Worm (Caenorhabditis elegans) whole organism, early embryonic: ENCODE measurements around the gene ttr-21.

Experiments
- B0310.2 ChIP-seq: sonication (generic microtip); optimal IDR thresholded peaks from 2 replicates; lab custom pipeline; 2016; ENCODE audit warnings: mild to moderate bottlenecking, missing genetic modification characterization, missing compliant biosample characterization
- F13C5.2 ChIP-seq: sonication (generic microtip); optimal IDR thresholded peaks from 2 replicates; lab custom pipeline; 2017; ENCODE audit warnings: mild to moderate bottlenecking, missing genetic modification characterization, inconsistent platforms, missing compliant biosample characterization
- aly-1 ChIP-seq: sonication (generic microtip); optimal IDR thresholded peaks from 2 replicates; lab custom pipeline; 2016; ENCODE audit warnings: missing genetic modification characterization, missing compliant biosample characterization
- ama-1 ChIP-seq: fragments of 150-350 bp; optimal IDR thresholded peaks from 2 replicates; lab custom pipeline; 2014
- ceh-13 ChIP-seq: fragments of 200-800 bp; sonication (Bioruptor generic); optimal IDR thresholded peaks from 2 replicates; lab custom pipeline; 2018; ENCODE audit warnings: mild to moderate bottlenecking, missing genetic modification characterization, missing compliant biosample characterization
- ceh-36 ChIP-seq: sonication (generic microtip); optimal IDR thresholded peaks from 2 replicates; lab custom pipeline; 2016; ENCODE audit warnings: missing genetic modification characterization, inconsistent platforms, missing compliant biosample characterization
- ets-7 ChIP-seq: sonication (generic microtip); optimal IDR thresholded peaks from 2 replicates; lab custom pipeline; 2016; ENCODE audit warnings: missing genotype, missing genetic modification characterization, missing compliant biosample characterization
- flt-1 ChIP-seq: fragments of 200-800 bp; sonication (Bioruptor generic); IDR thresholded peaks from 2 replicates; pipeline ENCODE4 v1.3.6; 2022; ENCODE audit warnings: missing genetic modification characterization, missing compliant biosample characterization
- hmbx-1 ChIP-seq: sonication (generic microtip); optimal IDR thresholded peaks from 2 replicates; lab custom pipeline; 2016; ENCODE audit warnings: mild to moderate bottlenecking, missing genetic modification characterization, missing compliant biosample characterization
- hmg-4 ChIP-seq: fragments of 200-800 bp; sonication (Bioruptor generic); optimal IDR thresholded peaks from 2 replicates; lab custom pipeline; 2018; ENCODE audit warnings: mild to moderate bottlenecking, missing genetic modification characterization, missing compliant biosample characterization
- hnd-1 ChIP-seq: sonication (generic microtip); optimal IDR thresholded peaks from 2 replicates; lab custom pipeline; 2016; ENCODE audit warnings: missing genetic modification characterization, missing compliant biosample characterization
- pes-1 ChIP-seq: fragments of 200-800 bp; sonication (Bioruptor generic); IDR thresholded peaks from 2 replicates; pipeline ENCODE4 v1.3.6; 2022; ENCODE audit warnings: missing genetic modification reagents, missing genetic modification characterization, missing compliant biosample characterization
- scrt-1 ChIP-seq: fragments of 200-800 bp; sonication (Bioruptor generic); IDR thresholded peaks from 2 replicates; pipeline ENCODE4 v1.3.6; 2022; ENCODE audit warnings: missing genetic modification characterization, missing compliant biosample characterization
- sea-1 ChIP-seq: fragments of 200-800 bp; sonication (Bioruptor generic); conservative IDR thresholded peaks from 2 replicates; pipeline ENCODE4 v1.3.6; 2022; ENCODE audit warnings: missing genetic modification characterization, missing compliant biosample characterization
- tbx-11 ChIP-seq: fragments of 200-800 bp; sonication (Bioruptor generic); IDR thresholded peaks from 2 replicates; pipeline ENCODE4 v1.3.6; 2022; ENCODE audit warnings: missing genetic modification characterization, missing compliant biosample characterization
- tbx-37 ChIP-seq: fragments of 200-800 bp; sonication (Bioruptor generic); conservative IDR thresholded peaks from 2 replicates; pipeline ENCODE4 v1.3.6; 2022; ENCODE audit warnings: missing genetic modification reagents, missing genetic modification characterization, missing compliant biosample characterization
- tra-4 ChIP-seq: sonication (generic microtip); optimal IDR thresholded peaks from 2 replicates; lab custom pipeline; 2017; ENCODE audit warnings: missing genetic modification characterization, missing compliant biosample characterization

Gene ttr-21

DNA sequence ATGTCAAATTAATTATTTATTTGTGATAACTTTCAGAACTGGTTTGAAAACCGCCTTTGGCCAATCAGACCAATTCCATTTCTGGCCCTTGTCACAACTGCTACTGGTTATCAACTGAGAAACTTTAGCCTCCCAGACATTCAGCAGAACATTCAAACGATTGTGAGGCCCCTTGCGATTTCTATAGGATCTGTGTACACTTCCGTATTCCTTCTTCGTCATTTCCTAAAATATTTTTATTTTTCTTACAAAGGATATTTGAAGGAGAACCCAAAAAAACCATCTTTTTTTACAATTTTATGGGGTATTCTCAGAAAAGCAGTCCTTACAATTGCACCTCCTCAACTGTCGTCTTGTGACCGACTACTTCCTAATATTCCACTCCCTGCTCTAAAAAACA, 19.1 kb upstream of the ttr-21 start:
- TF ChIP-seq ama-1 (lab: Kevin White, UChicago) (no peak), ceh-13 (GFP tag; lab: Kevin White, UChicago) (no peak), tra-4 (tag; lab: Kevin White, UChicago) (no peak), pes-1 (GFP tag; lab: Robert Waterston, UW) (no peak), hnd-1 (no peak), hmg-4 (no peak), B0310.2 (tag; lab: Kevin White, UChicago) (no peak), hmbx-1 (no peak), scrt-1 (GFP tag; lab: Robert Waterston, UW) (no peak)

DNA sequence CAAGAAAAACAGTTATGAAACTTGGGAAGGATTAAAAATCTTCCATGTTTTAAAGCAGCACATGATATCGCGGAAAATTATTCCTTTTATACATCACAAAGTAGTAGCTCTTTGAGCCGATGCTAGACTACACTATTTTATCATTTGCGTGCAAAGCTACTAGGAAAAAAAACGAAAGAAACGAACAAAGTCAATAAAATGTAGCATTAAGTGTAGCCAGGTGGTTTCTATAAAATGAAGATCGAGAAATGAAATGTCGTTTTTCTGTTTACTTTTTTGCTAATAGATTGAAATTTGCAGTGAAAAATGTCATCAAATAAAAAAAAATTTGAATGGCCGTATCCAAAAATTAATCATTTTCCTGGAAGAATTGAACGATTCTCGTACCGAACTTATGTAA, 18.7 kb upstream of the ttr-21 start, which contains the start of gene cpt-5:
Gene cpt-5, plus strand, starts transcription at position 301 of the 400 bp plus-strand sequence.
- no peak for TF ChIP-seq flt-1 (GFP tag; lab: Robert Waterston, UW)
- TF ChIP-seq B0310.2 (tag; lab: Kevin White, UChicago) = no peak
- TF ChIP-seq tra-4 (tag; lab: Kevin White, UChicago) = no peak
- TF ChIP-seq hmbx-1 = no peak
- no peak for TF ChIP-seq F13C5.2 (tag; lab: Kevin White, UChicago)
- TF ChIP-seq ceh-36 = no peak
- no peak for TF ChIP-seq sea-1 (GFP tag; lab: Robert Waterston, UW)
- no peak for TF ChIP-seq tbx-37
- no peak for TF ChIP-seq ets-7 (tag; lab: Kevin White, UChicago)
- no peak for TF ChIP-seq ama-1 (lab: Kevin White, UChicago)
- no peak for TF ChIP-seq hnd-1
- TF ChIP-seq scrt-1 (GFP tag; lab: Robert Waterston, UW) = no peak
- no peak for TF ChIP-seq aly-1 (tag; lab: Kevin White, UChicago)
- TF ChIP-seq hmg-4 = no peak

DNA sequence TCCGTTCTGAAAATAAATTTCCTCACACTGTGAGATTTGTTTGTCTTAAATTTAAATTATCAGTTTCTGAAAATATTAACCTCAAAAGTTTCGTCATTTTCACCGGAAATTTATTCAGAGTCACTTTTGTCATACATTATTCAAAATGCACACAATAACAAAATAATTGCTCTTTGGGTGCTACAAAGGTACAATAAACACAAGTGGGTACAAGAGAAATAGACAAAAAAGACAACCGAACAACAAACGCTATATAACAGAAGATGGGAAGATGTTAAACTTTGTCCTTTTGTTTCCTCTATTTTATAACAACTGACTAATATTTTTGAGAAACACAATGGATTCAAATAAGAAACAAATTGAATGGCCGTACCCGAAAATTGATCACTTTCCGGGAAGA, 15.3 kb upstream of the ttr-21 start:
- TF ChIP-seq flt-1 (GFP tag; lab: Robert Waterston, UW) (no peak), ama-1 (lab: Kevin White, UChicago) (no peak), pes-1 (GFP tag; lab: Robert Waterston, UW) (no peak), hmg-4 (no peak), aly-1 (tag; lab: Kevin White, UChicago) (no peak), tbx-37 (no peak), scrt-1 (GFP tag; lab: Robert Waterston, UW) (no peak), hmbx-1 (no peak), hnd-1 (no peak), B0310.2 (tag; lab: Kevin White, UChicago) (no peak), sea-1 (GFP tag; lab: Robert Waterston, UW) (no peak), ets-7 (tag; lab: Kevin White, UChicago) (no peak), tra-4 (tag; lab: Kevin White, UChicago) (no peak), ceh-36 (no peak), tbx-11 (GFP tag; lab: Robert Waterston, UW) (no peak), ceh-13 (GFP tag; lab: Kevin White, UChicago) (no peak), F13C5.2 (tag; lab: Kevin White, UChicago) (no peak)

DNA sequence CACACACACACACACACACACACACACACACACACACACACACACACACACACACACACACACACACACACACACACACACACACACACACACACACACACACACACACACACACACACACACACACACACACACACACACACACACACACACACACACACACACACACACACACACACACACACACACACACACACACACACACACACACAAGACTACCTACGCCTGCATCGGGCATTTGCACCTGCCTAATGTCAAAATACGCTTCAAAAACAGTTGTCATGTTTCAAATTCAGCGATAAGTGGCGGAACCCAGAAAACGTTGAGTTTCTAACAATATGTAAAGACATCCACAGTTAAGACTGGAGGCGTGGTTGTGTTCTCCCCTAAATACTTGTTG, 14.7 kb upstream of the ttr-21 start:
- peak; percentile 10 for TF ChIP-seq B0310.2 (tag; lab: Kevin White, UChicago)
- TF ChIP-seq hmbx-1 = peak; percentile 30

DNA sequence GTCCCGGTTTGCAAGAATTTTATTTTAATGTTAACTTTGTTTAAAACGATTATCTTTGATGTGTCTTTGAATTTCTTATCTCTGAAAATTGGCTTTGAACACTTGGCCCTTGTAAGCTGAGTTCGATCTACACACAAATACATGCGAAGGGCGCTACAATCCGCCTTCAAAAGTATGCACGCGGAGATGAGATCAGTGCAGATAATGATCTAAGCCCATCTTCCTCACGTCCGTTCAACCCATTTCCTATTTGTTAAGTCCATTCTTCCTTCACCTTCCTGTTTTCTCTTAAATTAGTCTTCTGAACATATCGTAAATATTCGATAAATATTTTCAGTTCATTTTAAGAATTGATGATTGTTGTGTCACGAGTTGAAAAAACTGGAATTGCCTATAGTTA, 12.1 kb upstream of the ttr-21 start, which contains the start of gene nhr-175:
Gene nhr-175, plus strand, starts transcription at position 339 of the 400 bp plus-strand sequence.
- TF ChIP-seq hmg-4 = no peak
- TF ChIP-seq ama-1 (lab: Kevin White, UChicago) = no peak
- no peak for TF ChIP-seq scrt-1 (GFP tag; lab: Robert Waterston, UW)
- TF ChIP-seq tra-4 (tag; lab: Kevin White, UChicago) = no peak
- no peak for TF ChIP-seq ceh-13 (GFP tag; lab: Kevin White, UChicago)
- TF ChIP-seq B0310.2 (tag; lab: Kevin White, UChicago) = no peak
- no peak for TF ChIP-seq tbx-11 (GFP tag; lab: Robert Waterston, UW)
- no peak for TF ChIP-seq hnd-1
- no peak for TF ChIP-seq aly-1 (tag; lab: Kevin White, UChicago)

DNA sequence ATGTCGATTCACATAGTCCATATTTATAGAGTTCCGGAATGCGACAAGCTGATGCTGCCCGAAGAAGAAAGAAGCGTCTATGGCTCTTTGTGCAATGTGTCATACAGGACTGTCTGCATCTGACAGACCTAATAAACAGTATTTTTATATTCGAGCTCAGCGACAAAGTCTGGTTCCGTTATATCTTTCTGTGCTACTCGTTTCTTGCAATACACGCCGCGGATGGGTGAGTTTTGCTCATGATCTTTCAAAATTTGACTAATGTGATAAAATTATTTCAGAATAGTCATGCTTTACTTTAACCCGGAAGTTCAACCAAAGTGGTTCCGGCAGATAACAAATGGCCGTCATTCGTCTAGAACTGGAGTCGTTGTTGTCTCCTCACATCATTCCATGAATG, 9.5 kb upstream of the ttr-21 start:
- TF ChIP-seq ceh-13 (GFP tag; lab: Kevin White, UChicago) = no peak

DNA sequence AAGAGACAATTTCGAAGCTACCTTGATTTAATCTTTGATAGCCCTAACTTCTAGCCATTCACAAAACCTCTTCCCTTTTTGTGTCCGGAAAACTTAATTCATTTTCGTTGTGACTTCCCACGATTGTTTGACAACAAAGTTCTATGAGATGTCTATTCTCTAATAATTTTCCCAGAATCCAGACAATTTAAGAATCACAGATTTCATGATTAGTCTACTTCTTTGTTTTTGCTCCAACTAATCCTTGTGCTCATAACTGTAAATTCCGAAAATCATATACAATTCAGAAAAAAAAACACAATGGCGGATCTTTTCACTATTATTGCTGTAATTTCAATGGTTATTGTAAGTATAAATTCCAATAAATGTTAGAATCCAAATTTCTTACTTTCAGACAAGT, 8.3 kb upstream of the ttr-21 start, which contains the start of gene srx-137:
Gene srx-137, plus strand, starts transcription at position 301 of the 400 bp plus-strand sequence.
- no peak for TF ChIP-seq tbx-37
- no peak for TF ChIP-seq hmbx-1
- no peak for TF ChIP-seq sea-1 (GFP tag; lab: Robert Waterston, UW)
- no peak for TF ChIP-seq ama-1 (lab: Kevin White, UChicago)
- TF ChIP-seq pes-1 (GFP tag; lab: Robert Waterston, UW) = no peak
- TF ChIP-seq F13C5.2 (tag; lab: Kevin White, UChicago) = no peak
- TF ChIP-seq ets-7 (tag; lab: Kevin White, UChicago) = no peak
- TF ChIP-seq flt-1 (GFP tag; lab: Robert Waterston, UW) = no peak
- TF ChIP-seq hmg-4 = no peak
- TF ChIP-seq ceh-36 = no peak
- TF ChIP-seq tra-4 (tag; lab: Kevin White, UChicago) = no peak
- TF ChIP-seq hnd-1 = no peak
- TF ChIP-seq B0310.2 (tag; lab: Kevin White, UChicago) = no peak
- no peak for TF ChIP-seq scrt-1 (GFP tag; lab: Robert Waterston, UW)
- no peak for TF ChIP-seq ceh-13 (GFP tag; lab: Kevin White, UChicago)
- TF ChIP-seq aly-1 (tag; lab: Kevin White, UChicago) = no peak
- no peak for TF ChIP-seq tbx-11 (GFP tag; lab: Robert Waterston, UW)

DNA sequence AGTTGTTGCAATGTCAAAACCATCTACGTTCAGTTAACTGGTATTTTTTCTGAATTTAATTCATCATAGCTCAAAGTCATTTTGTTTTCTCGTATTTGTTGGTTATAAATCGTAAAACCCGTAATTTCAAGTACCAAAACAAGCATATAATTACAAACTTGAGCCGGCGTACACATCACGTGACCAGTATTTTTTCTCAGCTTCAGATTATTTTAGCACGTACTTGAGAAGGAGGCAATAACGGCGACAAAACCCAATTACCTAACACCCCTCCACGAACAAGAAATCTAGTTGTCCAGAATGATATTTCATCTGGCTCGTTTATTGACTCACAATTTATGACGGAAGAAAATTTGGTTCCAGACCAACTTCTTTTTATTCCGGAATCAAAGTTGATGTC, 4.7 kb upstream of the ttr-21 start, which contains the start of gene srx-135:
Gene srx-135, plus strand, starts transcription at position 301 of the 400 bp plus-strand sequence.
- no peak for TF ChIP-seq tbx-11 (GFP tag; lab: Robert Waterston, UW)
